Fruit fly (Drosophila melanogaster) whole organism, embryonic: Measurements from ENCODE around the gene Rab14.

Source experiments
- Awh ChIP-seq: fragments of 200-800 bp; sonication (Bioruptor generic); IDR thresholded peaks from 2 replicates; pipeline ENCODE4, ENCODE4 v1.3.6; 2022; ENCODE audit warnings: missing biosample characterization, missing genetic modification characterization
- CG11456 ChIP-seq: fragments of 200-800 bp; sonication (Bioruptor generic); IDR thresholded peaks from 3 replicates; pipeline ENCODE4 v1.3.6; 2022; ENCODE audit warnings: missing biosample characterization, missing genetic modification characterization
- CG11504 ChIP-seq: fragments of 200-800 bp; sonication (Bioruptor generic); optimal IDR thresholded peaks from 3 replicates; lab custom pipeline; 2019; ENCODE audit warnings: missing biosample characterization, mild to moderate bottlenecking, missing genetic modification characterization, moderate library complexity
- CG11560 ChIP-seq: fragments of 200-800 bp; sonication (Bioruptor generic); IDR thresholded peaks from 3 replicates; pipeline ENCODE4 v1.3.6; 2022; ENCODE audit warnings: missing biosample characterization, missing genetic modification characterization
- CG11696 ChIP-seq: fragments of 200-800 bp; sonication (Bioruptor generic); IDR thresholded peaks from 2 replicates; pipeline ENCODE4 v1.3.6; 2022; ENCODE audit warnings: missing biosample characterization, missing genetic modification characterization
- CG12744 ChIP-seq: fragments of 200-800 bp; sonication (Bioruptor generic); optimal IDR thresholded peaks from 2 replicates; lab custom pipeline; 2016; ENCODE audit warnings: missing biosample characterization, missing genetic modification characterization
- CG14710 ChIP-seq: fragments of 200-800 bp; sonication (Bioruptor generic); optimal IDR thresholded peaks from 3 replicates; lab custom pipeline; 2019; ENCODE audit warnings: missing biosample characterization, mild to moderate bottlenecking, missing genetic modification characterization, moderate library complexity
- CG16815 ChIP-seq: fragments of 200-800 bp; sonication (Bioruptor generic); optimal IDR thresholded peaks from 3 replicates; lab custom pipeline; 2017; ENCODE audit warnings: missing biosample characterization, mild to moderate bottlenecking, missing genetic modification characterization
- CG17361 ChIP-seq: fragments of 200-800 bp; sonication (Bioruptor generic); IDR thresholded peaks from 3 replicates; pipeline ENCODE4 v1.3.6; 2022; ENCODE audit warnings: missing biosample characterization, missing genetic modification characterization
- CG18764 ChIP-seq: fragments of 200-800 bp; sonication (Bioruptor generic); optimal IDR thresholded peaks from 3 replicates; lab custom pipeline; 2016; ENCODE audit warnings: missing biosample characterization, missing genetic modification characterization
- CG2678 ChIP-seq: fragments of 200-800 bp; sonication (Bioruptor generic); optimal IDR thresholded peaks from 3 replicates; lab custom pipeline; 2019; ENCODE audit warnings: missing biosample characterization, mild to moderate bottlenecking, missing genetic modification characterization, moderate library complexity
- CG32772 ChIP-seq: fragments of 200-800 bp; sonication (Bioruptor generic); IDR thresholded peaks from 2 replicates; pipeline ENCODE4 v1.3.6; 2022; ENCODE audit warnings: missing biosample characterization, missing genetic modification characterization
- CG4617 ChIP-seq: fragments of 200-800 bp; sonication (Bioruptor generic); optimal IDR thresholded peaks from 3 replicates; lab custom pipeline; 2016; ENCODE audit warnings: missing biosample characterization, missing genetic modification characterization, borderline replicate concordance
- CG7745 ChIP-seq: fragments of 200-800 bp; sonication (Bioruptor generic); optimal IDR thresholded peaks from 2 replicates; lab custom pipeline; 2018; ENCODE audit warnings: missing biosample characterization, mild to moderate bottlenecking, missing genetic modification characterization, moderate library complexity
- CG9932 ChIP-seq: fragments of 200-800 bp; sonication (Bioruptor generic); IDR thresholded peaks from 2 replicates; pipeline ENCODE4 v1.3.6; 2022; ENCODE audit warnings: missing biosample characterization, missing genetic modification characterization
- CHES-1-like ChIP-seq: fragments of 200-800 bp; sonication (Bioruptor generic); optimal IDR thresholded peaks from 2 replicates; lab custom pipeline; 2016; ENCODE audit warnings: missing biosample characterization, missing genetic modification characterization
- Drgx ChIP-seq: fragments of 200-800 bp; sonication (Bioruptor generic); IDR thresholded peaks from 2 replicates; pipeline ENCODE4 v1.3.6; 2022; ENCODE audit warnings: missing biosample characterization, missing genetic modification characterization
- Hr51 ChIP-seq, 2 experiments: fragments of 200-800 bp; sonication (Bioruptor generic); optimal IDR thresholded peaks; 2 replicates in 1 of 2; 3 replicates in 1 of 2; lab custom pipeline; 2016 to 2018; ENCODE audit warnings: missing biosample characterization in 2 of 2, missing genetic modification characterization in 2 of 2, mild to moderate bottlenecking in 1 of 2, moderate library complexity in 1 of 2
- Lim3 ChIP-seq: fragments of 200-800 bp; sonication (Bioruptor generic); IDR thresholded peaks from 2 replicates; pipeline ENCODE4 v1.3.6; 2022; ENCODE audit warnings: missing biosample characterization, missing genetic modification characterization
- Rx ChIP-seq: fragments of 200-800 bp; sonication (Bioruptor generic); IDR thresholded peaks from 2 replicates; pipeline ENCODE4 v1.3.6; 2022; ENCODE audit warnings: missing biosample characterization, missing genetic modification characterization
- Spps ChIP-seq: fragments of 200-800 bp; sonication (Bioruptor generic); optimal IDR thresholded peaks from 2 replicates; lab custom pipeline; 2018; ENCODE audit warnings: missing biosample characterization, mild to moderate bottlenecking, missing genetic modification characterization
- Stat92E ChIP-seq, 3 experiments: fragments of >200 bp in 2 of 3; fragments of 200-800 bp in 1 of 3; sonication (Bioruptor generic) in 1 of 3; optimal IDR thresholded peaks; 2 replicates each; lab custom pipeline; 2017 to 2019; ENCODE audit warnings: missing biosample characterization in 3 of 3, missing genetic modification characterization in 3 of 3, mild to moderate bottlenecking in 1 of 3, moderate library complexity in 1 of 3
- Trl ChIP-seq, 3 experiments: fragments of >200 bp in 2 of 3; fragments of 200-800 bp in 1 of 3; sonication (Bioruptor generic) in 1 of 3; optimal IDR thresholded peaks; 2 replicates in 1 of 3; 3 replicates in 2 of 3; lab custom pipeline; 2016 to 2017; ENCODE audit warnings: missing biosample characterization in 1 of 3, missing genetic modification characterization in 1 of 3
- ara ChIP-seq: fragments of 200-800 bp; sonication (Bioruptor generic); IDR thresholded peaks from 2 replicates; pipeline ENCODE4 v1.3.6; 2022; ENCODE audit warnings: missing biosample characterization, missing genetic modification characterization
- ato ChIP-seq: fragments of 200-800 bp; sonication (Bioruptor generic); IDR thresholded peaks from 2 replicates; pipeline ENCODE4 v1.3.6; 2022; ENCODE audit warnings: missing biosample characterization, missing genetic modification characterization; ENCODE audit not compliant: partially characterized antibody
- br ChIP-seq: fragments of >200 bp; optimal IDR thresholded peaks from 2 replicates; lab custom pipeline; 2017
- cas ChIP-seq: fragments of 200-800 bp; sonication (Bioruptor generic); IDR thresholded peaks from 2 replicates; pipeline ENCODE4 v1.3.6; 2022; ENCODE audit warnings: missing biosample characterization, missing genetic modification characterization
- caup ChIP-seq: fragments of 200-800 bp; sonication (Bioruptor generic); optimal IDR thresholded peaks from 3 replicates; lab custom pipeline; 2017; ENCODE audit warnings: missing biosample characterization, mild to moderate bottlenecking, missing genetic modification characterization, moderate library complexity; ENCODE audit not compliant: severe bottlenecking
- chif ChIP-seq, 2 experiments: fragments of 200-800 bp; sonication (Bioruptor generic); optimal IDR thresholded peaks; 3 replicates each; lab custom pipeline; 2016; ENCODE audit warnings: missing biosample characterization in 2 of 2, missing genetic modification characterization in 2 of 2
- ci ChIP-seq: fragments of 200-800 bp; sonication (Bioruptor generic); IDR thresholded peaks from 3 replicates; pipeline ENCODE4 v1.3.6; 2022; ENCODE audit warnings: missing biosample characterization, missing genetic modification characterization
- corto ChIP-seq: fragments of 200-800 bp; sonication (Bioruptor generic); optimal IDR thresholded peaks from 2 replicates; lab custom pipeline; 2016; ENCODE audit warnings: missing biosample characterization, mild to moderate bottlenecking, missing genetic modification characterization, moderate library complexity
- crc ChIP-seq: fragments of 200-800 bp; sonication (Bioruptor generic); optimal IDR thresholded peaks from 2 replicates; lab custom pipeline; 2016; ENCODE audit warnings: missing biosample characterization, missing genetic modification characterization
- dmrt11E ChIP-seq: fragments of 200-800 bp; sonication (Bioruptor generic); optimal IDR thresholded peaks from 3 replicates; lab custom pipeline; 2018; ENCODE audit warnings: missing biosample characterization, mild to moderate bottlenecking, missing genetic modification characterization, moderate library complexity
- ftz-f1 ChIP-seq: fragments of 200-800 bp; sonication (Bioruptor generic); optimal IDR thresholded peaks from 2 replicates; lab custom pipeline; 2016; ENCODE audit warnings: missing biosample characterization, missing genetic modification characterization
- gfzf ChIP-seq: fragments of 200-800 bp; sonication (Bioruptor generic); optimal IDR thresholded peaks from 2 replicates; lab custom pipeline; 2016; ENCODE audit warnings: missing biosample characterization, mild to moderate bottlenecking, missing genetic modification characterization, moderate library complexity
- hb ChIP-seq: fragments of 200-800 bp; sonication (Bioruptor generic); IDR thresholded peaks from 3 replicates; pipeline ENCODE4 v1.3.6; 2022; ENCODE audit warnings: missing biosample characterization, missing genetic modification characterization; ENCODE audit not compliant: partially characterized antibody
- ken ChIP-seq: fragments of 200-800 bp; sonication (Bioruptor generic); IDR thresholded peaks from 3 replicates; pipeline ENCODE4 v1.3.6; 2022; ENCODE audit warnings: missing biosample characterization, missing genetic modification characterization
- phol ChIP-seq: fragments of 200-800 bp; sonication (Bioruptor generic); optimal IDR thresholded peaks from 3 replicates; lab custom pipeline; 2018; ENCODE audit warnings: missing biosample characterization, mild to moderate bottlenecking, missing genetic modification characterization, moderate library complexity
- pita ChIP-seq: fragments of 200-800 bp; sonication (Bioruptor generic); optimal IDR thresholded peaks from 2 replicates; lab custom pipeline; 2017; ENCODE audit warnings: missing biosample characterization, mild to moderate bottlenecking, missing genetic modification characterization
- row ChIP-seq: fragments of 200-800 bp; sonication (Bioruptor generic); IDR thresholded peaks from 3 replicates; pipeline ENCODE4 v1.3.6; 2022; ENCODE audit warnings: missing biosample characterization, missing genetic modification characterization
- shn ChIP-seq: fragments of 200-800 bp; sonication (Bioruptor generic); optimal IDR thresholded peaks from 3 replicates; lab custom pipeline; 2016; ENCODE audit warnings: missing biosample characterization, missing genetic modification characterization
- sqz ChIP-seq: fragments of 200-800 bp; sonication (Bioruptor generic); optimal IDR thresholded peaks from 3 replicates; lab custom pipeline; 2018; ENCODE audit warnings: missing biosample characterization, mild to moderate bottlenecking, missing genetic modification characterization
- unc-4 ChIP-seq: fragments of 200-800 bp; sonication (Bioruptor generic); IDR thresholded peaks from 2 replicates; pipeline ENCODE4 v1.3.6; 2022; ENCODE audit warnings: missing biosample characterization, missing genetic modification characterization; ENCODE audit not compliant: partially characterized antibody
- vfl ChIP-seq: fragments of 200-800 bp; sonication (Bioruptor generic); optimal IDR thresholded peaks from 2 replicates; lab custom pipeline; 2016; ENCODE audit warnings: missing biosample characterization, missing genetic modification characterization
- wdn ChIP-seq: fragments of 200-800 bp; sonication (Bioruptor generic); IDR thresholded peaks from 2 replicates; pipeline ENCODE4 v1.3.6; 2022; ENCODE audit warnings: missing biosample characterization, missing genetic modification characterization
- wek ChIP-seq: fragments of 200-800 bp; sonication (Bioruptor generic); optimal IDR thresholded peaks from 3 replicates; lab custom pipeline; 2018; ENCODE audit warnings: missing biosample characterization, mild to moderate bottlenecking, missing genetic modification characterization, moderate library complexity
- wor ChIP-seq: fragments of 200-800 bp; sonication (Bioruptor generic); IDR thresholded peaks from 2 replicates; pipeline ENCODE4 v1.3.6; 2022; ENCODE audit warnings: missing biosample characterization, missing genetic modification characterization
- zf30C ChIP-seq: fragments of 200-800 bp; sonication (Bioruptor generic); optimal IDR thresholded peaks from 3 replicates; lab custom pipeline; 2018; ENCODE audit warnings: missing biosample characterization, mild to moderate bottlenecking, missing genetic modification characterization

Gene Rab14

DNA sequence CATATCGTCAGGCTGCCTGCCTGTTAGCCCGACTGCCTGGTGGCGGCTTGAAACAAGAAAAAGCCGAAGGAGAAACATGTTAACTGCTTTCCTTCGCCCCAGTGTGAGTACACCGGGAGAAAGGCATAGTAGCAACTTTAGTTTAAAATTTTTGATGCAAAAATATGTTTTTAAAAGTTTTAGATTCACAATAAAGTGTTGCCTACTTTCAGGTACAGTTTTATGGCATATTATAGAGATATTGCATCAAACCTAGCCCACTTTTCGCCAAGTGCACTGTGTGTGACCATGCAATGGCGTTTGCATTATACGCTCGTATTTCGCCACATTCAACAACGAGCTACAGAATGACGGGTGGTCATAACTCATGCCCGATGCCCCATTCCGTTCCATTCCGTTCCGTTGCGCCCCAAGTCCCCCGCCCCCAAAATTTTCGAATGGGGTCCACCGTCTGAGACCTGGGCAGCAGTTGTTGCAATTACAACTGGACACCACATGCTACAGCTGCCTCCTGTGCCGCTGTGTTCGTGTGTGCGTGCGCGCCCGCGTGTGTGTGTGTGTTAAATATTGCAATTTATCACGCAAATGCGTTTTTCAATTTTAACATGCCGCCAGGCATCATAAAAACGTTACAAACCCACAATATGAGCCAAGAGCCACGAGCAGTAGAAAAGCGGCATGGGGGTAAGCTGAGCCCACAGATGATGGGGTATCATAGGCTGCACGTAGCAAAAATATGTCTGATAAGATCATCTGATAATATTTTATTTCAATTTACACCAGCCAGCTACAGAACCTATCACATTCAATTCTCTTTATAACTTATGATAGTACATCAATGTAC is 15.2 kb downstream of the Rab14 start (continued):
- TF ChIP-seq caup (GFP tag; lab: Kevin White, UChicago) (no peak), wdn (GFP tag; lab: Robert Waterston, UW) (no peak), Lim3 (GFP tag; lab: Robert Waterston, UW) (no peak), CG16815 (GFP tag; lab: Kevin White, UChicago) (no peak), vfl (GFP tag; lab: Kevin White, UChicago) (no peak), dmrt11E (tag; lab: Kevin White, UChicago) (peak; percentile 48), CG11504 (tag; lab: Kevin White, UChicago) (peak; percentile 58), CG11456 (GFP tag; lab: Robert Waterston, UW) (no peak), br (no peak), CG9932 (no peak), CG2678 (tag; lab: Kevin White, UChicago) (peak; percentile 7), gfzf (GFP tag; lab: Kevin White, UChicago) (no peak), row (GFP tag; lab: Robert Waterston, UW) (peak; percentile 53; the same call in 2 of the 3 replicates), Spps (no peak), CG18764 (GFP tag; lab: Kevin White, UChicago) (no peak), CG14710 (tag; lab: Kevin White, UChicago) (peak; percentile 24), CG12744 (GFP tag; lab: Kevin White, UChicago) (peak; percentile 13), Trl (optimal IDR thresholded peaks at IDR 0.05; lab: Kevin White, UChicago) (no peak), Trl (GFP tag; optimal IDR thresholded peaks at IDR 0.05; lab: Kevin White, UChicago) (peak; percentile 23), CG17361 (GFP tag; lab: Robert Waterston, UW) (peak; percentile 57; the same call in 1 of the 3 replicates), Stat92E (GFP tag; optimal IDR thresholded peaks at IDR 0.05; lab: Kevin White, UChicago) (no peak), wek (GFP tag; lab: Kevin White, UChicago) (no peak), phol (peak; percentile 47), ara (no peak), cas (GFP tag; lab: Robert Waterston, UW) (no peak), ci (0 out of 3 replicates have a peak, but pooled peaks have one; percentile 13), CHES-1-like (no peak), pita (GFP tag; lab: Kevin White, UChicago) (no peak), corto (GFP tag; lab: Kevin White, UChicago) (peak; percentile 91), ato (no peak), hb (GFP tag; lab: Robert Waterston, UW) (no peak), crc (GFP tag; lab: Kevin White, UChicago) (no peak), Awh (GFP tag; lab: Robert Waterston, UW) (no peak), CG4617 (GFP tag; lab: Kevin White, UChicago) (no peak), CG11696 (GFP tag; lab: Robert Waterston, UW) (peak; percentile 16; the same call in 1 of the 2 replicates), CG7745 (tag; lab: Kevin White, UChicago) (no peak), CG32772 (GFP tag; lab: Robert Waterston, UW) (no peak), ken (no peak), sqz (GFP tag; lab: Kevin White, UChicago) (no peak), chif (GFP tag; optimal IDR thresholded peaks at IDR 0.05; lab: Kevin White, UChicago) (peak; percentile 45 to 52), Drgx (peak; percentile 97), Rx (peak; percentile 31; the same call in 1 of the 2 replicates), CG11560 (tag; lab: Robert Waterston, UW) (no peak), wor (GFP tag; lab: Robert Waterston, UW) (no peak), zf30C (GFP tag; lab: Kevin White, UChicago) (no peak), unc-4 (GFP tag; lab: Robert Waterston, UW) (no peak), Hr51 (GFP tag; optimal IDR thresholded peaks at IDR 0.05; lab: Kevin White, UChicago) (peak in 1 of 2 experiments; percentile 54), ftz-f1 (GFP tag; lab: Kevin White, UChicago) (no peak), shn (peak; percentile 6)
